Worm (Caenorhabditis elegans): ENCODE measurements around the gene bgal-1.

DNA sequence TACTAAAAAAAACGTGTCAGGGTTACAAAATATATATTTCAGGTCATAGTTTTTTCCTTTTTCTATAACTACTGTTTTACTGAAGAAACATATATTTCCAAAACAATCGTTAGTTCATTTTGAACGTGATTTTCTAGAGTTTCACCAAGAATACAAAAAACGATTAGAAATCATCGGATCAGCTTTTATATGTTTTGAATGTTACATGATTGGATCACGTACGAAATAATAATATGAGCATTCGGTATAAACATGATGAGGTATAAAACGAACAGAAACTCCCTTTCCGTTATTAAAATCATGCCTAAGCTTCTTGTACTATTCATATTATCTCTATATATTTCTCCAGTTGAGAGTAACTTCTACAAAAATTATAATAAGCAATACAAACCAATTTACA lies 47.0 kb upstream of the bgal-1 start, which contains the start of gene clec-223:
- TF ChIP-seq dao-5 (tag; optimal IDR thresholded peaks at IDR 0.05) (no peak), him-1 (tag; optimal IDR thresholded peaks at IDR 0.05) (no peak), W03F9.2 (tag; optimal IDR thresholded peaks at IDR 0.05) (no peak)
